Worm (Caenorhabditis elegans) whole organism, young adult: Measurements from ENCODE around the gene ZK185.2.

Source experiments
- B0035.1 ChIP-seq: sonication (generic microtip); optimal IDR thresholded peaks from 2 replicates; lab custom pipeline; 2016; ENCODE audit warnings: missing genetic modification characterization, mild to moderate bottlenecking, missing compliant biosample characterization, missing genotype, missing genetic modification reagents
- F10E7.11 ChIP-seq: sonication (generic microtip); optimal IDR thresholded peaks from 2 replicates; lab custom pipeline; 2017; ENCODE audit warnings: mild to moderate bottlenecking, missing genetic modification characterization, moderate library complexity, missing compliant biosample characterization
- F57A8.1 ChIP-seq: fragments of 200-800 bp; sonication (Bioruptor generic); optimal IDR thresholded peaks from 2 replicates; lab custom pipeline; 2018; ENCODE audit warnings: mild to moderate bottlenecking, missing genetic modification characterization, moderate library complexity, missing compliant biosample characterization
- K11D2.4 ChIP-seq: fragments of 200-800 bp; sonication (Bioruptor generic); IDR thresholded peaks from 2 replicates; pipeline ENCODE4 v1.3.6; 2022; ENCODE audit warnings: missing genetic modification reagents, missing genetic modification characterization, missing compliant biosample characterization
- K12H6.12 ChIP-seq: fragments of 200-800 bp; sonication (Bioruptor generic); optimal IDR thresholded peaks from 2 replicates; lab custom pipeline; 2018; ENCODE audit warnings: mild to moderate bottlenecking, missing genetic modification characterization, missing compliant biosample characterization
- T26A5.8 ChIP-seq: sonication (generic microtip); optimal IDR thresholded peaks from 2 replicates; lab custom pipeline; 2016; ENCODE audit warnings: missing genetic modification characterization, missing compliant biosample characterization
- Y56A3A.18 ChIP-seq: fragments of 200-800 bp; sonication (Bioruptor generic); IDR thresholded peaks from 2 replicates; pipeline ENCODE4 v1.3.6; 2022; ENCODE audit warnings: missing genetic modification reagents, missing genetic modification characterization, missing compliant biosample characterization
- Y95B8A.8 ChIP-seq: fragments of 200-800 bp; sonication (Bioruptor generic); IDR thresholded peaks from 2 replicates; pipeline ENCODE4 v1.3.6; 2022; ENCODE audit warnings: missing genetic modification reagents, missing genetic modification characterization, missing compliant biosample characterization
- aptf-2 ChIP-seq: fragments of 200-800 bp; sonication (Bioruptor generic); conservative IDR thresholded peaks from 2 replicates; pipeline ENCODE4 v1.3.6; 2022; ENCODE audit warnings: missing genetic modification reagents, missing genetic modification characterization, missing compliant biosample characterization
- aptf-3 ChIP-seq: fragments of 200-800 bp; sonication (Bioruptor generic); IDR thresholded peaks from 2 replicates; pipeline ENCODE4 v1.3.6; 2022; ENCODE audit warnings: missing genetic modification characterization, missing compliant biosample characterization
- attf-5 ChIP-seq: fragments of 200-800 bp; sonication (Bioruptor generic); optimal IDR thresholded peaks from 2 replicates; lab custom pipeline; 2018; ENCODE audit warnings: mild to moderate bottlenecking, missing genetic modification characterization, missing compliant biosample characterization
- cebp-2 ChIP-seq: fragments of 200-800 bp; sonication (Bioruptor generic); IDR thresholded peaks from 2 replicates; pipeline ENCODE4 v1.3.6; 2022; ENCODE audit warnings: missing genetic modification characterization, missing compliant biosample characterization
- ceh-27 ChIP-seq: fragments of 200-800 bp; sonication (Bioruptor generic); optimal IDR thresholded peaks from 2 replicates; lab custom pipeline; 2018; ENCODE audit warnings: mild to moderate bottlenecking, missing genetic modification characterization, moderate library complexity, missing compliant biosample characterization
- ceh-40 ChIP-seq: fragments of 200-800 bp; sonication (Bioruptor generic); IDR thresholded peaks from 2 replicates; pipeline ENCODE4 v1.3.6; 2022; ENCODE audit warnings: missing genetic modification characterization, missing compliant biosample characterization
- ceh-58 ChIP-seq: fragments of 200-800 bp; sonication (Bioruptor generic); IDR thresholded peaks from 2 replicates; pipeline ENCODE4 v1.3.6; 2022; ENCODE audit warnings: missing genetic modification characterization, missing compliant biosample characterization
- dox-1 ChIP-seq: fragments of 200-800 bp; sonication (Bioruptor generic); IDR thresholded peaks from 2 replicates; pipeline ENCODE4 v1.3.6; 2022; ENCODE audit warnings: missing genetic modification reagents, missing genetic modification characterization, missing compliant biosample characterization
- dpff-1 ChIP-seq: sonication (generic microtip); optimal IDR thresholded peaks from 2 replicates; lab custom pipeline; 2017; ENCODE audit warnings: mild to moderate bottlenecking, missing genetic modification characterization, missing compliant biosample characterization
- egl-44 ChIP-seq: fragments of 200-800 bp; sonication (Bioruptor generic); IDR thresholded peaks from 2 replicates; pipeline ENCODE4 v1.3.6; 2022; ENCODE audit warnings: missing genetic modification reagents, missing genetic modification characterization, missing compliant biosample characterization
- egrh-3 ChIP-seq: fragments of 200-800 bp; sonication (Bioruptor generic); IDR thresholded peaks from 2 replicates; pipeline ENCODE4 v1.3.6; 2022; ENCODE audit warnings: missing genetic modification reagents, missing genetic modification characterization, missing compliant biosample characterization
- hlh-12 ChIP-seq: sonication (generic microtip); optimal IDR thresholded peaks from 2 replicates; lab custom pipeline; 2016; ENCODE audit warnings: missing genetic modification characterization, missing compliant biosample characterization
- hrde-1 ChIP-seq: sonication (generic microtip); optimal IDR thresholded peaks from 2 replicates; lab custom pipeline; 2016; ENCODE audit warnings: missing genetic modification characterization, mild to moderate bottlenecking, missing compliant biosample characterization, moderate library complexity, missing genotype, missing genetic modification reagents, borderline replicate concordance
- let-526 ChIP-seq: fragments of 200-800 bp; sonication (Bioruptor generic); IDR thresholded peaks from 2 replicates; pipeline ENCODE4 v1.3.6; 2022; ENCODE audit warnings: missing genetic modification reagents, missing genetic modification characterization, missing compliant biosample characterization
- lin-26 ChIP-seq: fragments of 200-800 bp; sonication (Bioruptor generic); IDR thresholded peaks from 2 replicates; pipeline ENCODE4 v1.3.6; 2022; ENCODE audit warnings: missing genetic modification reagents, missing genetic modification characterization, missing compliant biosample characterization
- lin-35 ChIP-seq, 3 experiments: fragments of 150-350 bp in 2 of 3; sonication (generic microtip) in 1 of 3; optimal IDR thresholded peaks; 2 replicates each; lab custom pipeline; 2014 to 2018; ENCODE audit warnings: missing biosample characterization in 3 of 3, missing genetic modification characterization in 3 of 3, missing genetic modification reagents in 3 of 3
- madf-10 ChIP-seq: sonication (generic microtip); optimal IDR thresholded peaks from 2 replicates; lab custom pipeline; 2016; ENCODE audit warnings: mild to moderate bottlenecking, missing genetic modification characterization, missing compliant biosample characterization
- madf-6 ChIP-seq: fragments of 200-800 bp; sonication (Bioruptor generic); IDR thresholded peaks from 2 replicates; pipeline ENCODE4 v1.3.6; 2022; ENCODE audit warnings: missing genetic modification reagents, missing genetic modification characterization, missing compliant biosample characterization
- mes-4 ChIP-seq: sonication (generic microtip); optimal IDR thresholded peaks from 2 replicates; lab custom pipeline; 2016; ENCODE audit warnings: missing genotype, missing genetic modification characterization, missing compliant biosample characterization
- mxl-1 ChIP-seq: sonication (generic microtip); optimal IDR thresholded peaks from 2 replicates; lab custom pipeline; 2016; ENCODE audit warnings: missing genetic modification characterization, missing compliant biosample characterization
- nfya-1 ChIP-seq: sonication (generic microtip); optimal IDR thresholded peaks from 2 replicates; lab custom pipeline; 2017; ENCODE audit warnings: antibody characterized with exemption, missing compliant biosample characterization, missing genetic modification characterization, borderline replicate concordance; ENCODE audit not compliant: insufficient read depth
- pbrm-1 ChIP-seq: fragments of 200-800 bp; sonication (Bioruptor generic); IDR thresholded peaks from 2 replicates; pipeline ENCODE4 v1.3.6; 2022; ENCODE audit warnings: missing genetic modification reagents, missing genetic modification characterization, missing compliant biosample characterization
- sdz-38 ChIP-seq: sonication (generic microtip); optimal IDR thresholded peaks from 2 replicates; lab custom pipeline; 2016; ENCODE audit warnings: missing genotype, missing genetic modification characterization, missing compliant biosample characterization
- tbx-9 ChIP-seq: sonication (generic microtip); optimal IDR thresholded peaks from 2 replicates; lab custom pipeline; 2016; ENCODE audit warnings: borderline replicate concordance, missing genetic modification characterization, inconsistent platforms, missing compliant biosample characterization
- xnd-1 ChIP-seq: sonication (generic microtip); optimal IDR thresholded peaks from 2 replicates; lab custom pipeline; 2016; ENCODE audit warnings: missing genotype, missing genetic modification reagents, missing genetic modification characterization, missing compliant biosample characterization
- zfh-2 ChIP-seq: fragments of 200-800 bp; sonication (Bioruptor generic); conservative IDR thresholded peaks from 2 replicates; pipeline ENCODE4 v1.3.6; 2022; ENCODE audit warnings: missing genetic modification reagents, missing genetic modification characterization, missing compliant biosample characterization
- zim-3 ChIP-seq: sonication (generic microtip); optimal IDR thresholded peaks from 2 replicates; lab custom pipeline; 2017; ENCODE audit warnings: mild to moderate bottlenecking, missing genetic modification characterization, moderate library complexity, missing compliant biosample characterization
- ztf-28 ChIP-seq: fragments of 200-800 bp; sonication (Bioruptor generic); IDR thresholded peaks from 2 replicates; pipeline ENCODE4 v1.3.6; 2022; ENCODE audit warnings: missing genetic modification reagents, missing genetic modification characterization, missing compliant biosample characterization

The ZK185.2 gene

DNA sequence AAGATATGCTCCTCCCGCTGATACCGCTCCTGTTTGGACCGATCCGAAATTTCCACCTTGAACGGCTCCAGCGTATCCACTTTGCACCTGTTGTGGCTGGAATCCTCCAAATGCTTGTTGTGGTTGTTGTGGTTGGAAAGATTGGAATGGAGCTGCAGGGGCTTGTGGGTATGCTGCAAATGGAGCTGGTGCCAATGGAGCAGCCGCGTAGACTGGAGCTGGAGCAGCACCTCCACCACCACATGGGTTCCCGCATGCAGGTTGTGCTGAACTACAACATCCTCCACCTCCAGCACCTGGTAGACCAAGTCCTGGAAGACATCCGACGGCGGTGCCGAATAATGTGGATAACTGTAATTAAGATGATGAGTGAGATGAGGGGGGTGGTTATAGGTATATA lies 12.9 kb upstream of the ZK185.2 start:
- TF ChIP-seq zfh-2 (peak; percentile 73; the same call in 1 of the 2 replicates), K11D2.4 (GFP tag; lab: Robert Waterston, UW) (no peak), egrh-3 (GFP tag; lab: Robert Waterston, UW) (peak; percentile 54; the same call in 1 of the 2 replicates), dpff-1 (tag; lab: Kevin White, UChicago) (no peak), madf-6 (GFP tag; lab: Robert Waterston, UW) (no peak), hrde-1 (tag; lab: Kevin White, UChicago) (no peak)

DNA sequence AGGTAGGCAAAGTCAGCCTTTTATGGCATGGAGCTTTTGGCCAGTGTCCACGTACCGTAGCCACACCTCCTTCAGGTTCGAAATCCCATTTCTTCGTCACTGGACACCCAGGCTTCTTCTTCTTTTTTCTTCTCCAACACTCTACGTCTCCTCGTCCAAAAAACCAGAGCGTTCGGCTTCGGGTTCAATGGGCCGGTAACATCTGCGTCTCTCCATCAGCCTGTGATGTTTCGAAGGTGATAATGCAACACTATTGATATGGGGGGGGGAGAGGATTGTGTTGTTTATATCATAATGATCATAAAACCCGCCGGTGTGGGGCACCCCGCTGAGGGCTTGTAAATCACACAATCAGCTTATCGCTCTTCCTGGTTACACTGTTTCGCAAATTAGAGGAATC lies 11.4 kb upstream of the ZK185.2 start, which contains the start of gene ZK180.6:
ZK180.6 (minus strand) TSS at position 101 of the 400 bp plus-strand sequence.
- TF ChIP-seq nfya-1 (tag; lab: Kevin White, UChicago) (no peak), F10E7.11 (no peak), ceh-58 (no peak), mes-4 (tag; lab: Kevin White, UChicago) (no peak), cebp-2 (no peak), B0035.1 (tag; lab: Kevin White, UChicago) (no peak), T26A5.8 (tag; lab: Kevin White, UChicago) (no peak), K12H6.12 (tag; lab: Kevin White, UChicago) (no peak), ceh-40 (GFP tag; lab: Robert Waterston, UW) (no peak), tbx-9 (tag; lab: Kevin White, UChicago) (no peak), hlh-12 (tag; lab: Kevin White, UChicago) (no peak), ztf-28 (no peak), egrh-3 (GFP tag; lab: Robert Waterston, UW) (no peak), madf-10 (tag; lab: Kevin White, UChicago) (no peak), Y95B8A.8 (no peak), attf-5 (GFP tag; lab: Kevin White, UChicago) (no peak), mxl-1 (tag; lab: Kevin White, UChicago) (no peak), aptf-3 (GFP tag; lab: Robert Waterston, UW) (no peak), lin-35 (GFP tag; optimal IDR thresholded peaks at IDR 0.05; lab: Kevin White, UChicago) (no peak)

DNA sequence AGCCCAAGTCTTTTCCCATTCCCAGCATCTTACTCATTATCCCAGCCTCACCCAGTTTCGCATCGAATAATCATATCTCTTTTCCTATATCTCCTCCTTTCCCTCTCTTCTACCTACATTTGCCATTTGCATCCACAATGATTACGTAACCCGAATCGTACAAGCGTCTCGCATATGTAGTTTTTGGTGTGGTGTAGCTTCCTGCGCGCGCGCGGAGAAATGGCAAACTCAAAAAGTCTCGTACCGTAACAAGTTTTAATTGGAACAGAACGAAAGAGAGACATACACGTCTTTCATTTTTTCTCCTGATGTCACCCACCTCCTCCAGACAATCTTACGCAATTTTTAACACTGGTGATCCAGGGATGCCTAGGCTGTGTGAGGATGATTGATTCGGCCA lies 10.3 kb upstream of the ZK185.2 start:
- no peak for TF ChIP-seq F57A8.1
- no peak for TF ChIP-seq lin-26
- TF ChIP-seq, all 124 proteins: peak for 0

DNA sequence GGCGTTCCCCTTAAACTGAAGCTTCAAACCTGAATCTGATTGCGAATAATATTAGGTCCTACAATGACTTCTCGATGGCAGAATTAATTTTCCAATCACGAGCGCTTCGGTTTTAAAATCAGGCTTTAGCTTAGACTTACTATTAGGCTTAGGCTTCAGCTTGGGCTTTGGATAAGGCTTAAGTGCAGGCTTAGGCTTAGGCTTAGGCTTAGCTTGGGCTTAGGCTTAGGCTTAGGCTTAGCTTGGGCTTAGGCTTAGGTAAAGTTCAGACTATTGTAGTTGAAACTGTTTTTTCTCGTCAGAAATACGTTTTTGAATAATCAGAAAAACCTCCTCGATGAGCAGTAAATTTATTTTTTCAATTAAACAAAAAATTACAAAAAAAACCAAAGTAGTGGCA lies 9.6 kb upstream of the ZK185.2 start:
- TF ChIP-seq tbx-9 (tag; lab: Kevin White, UChicago) (no peak), zim-3 (tag; lab: Kevin White, UChicago) (no peak), pbrm-1 (no peak), dox-1 (no peak), sdz-38 (tag; lab: Kevin White, UChicago) (no peak), ceh-27 (GFP tag; lab: Kevin White, UChicago) (no peak), Y56A3A.18 (GFP tag; lab: Robert Waterston, UW) (no peak), egl-44 (GFP tag; lab: Robert Waterston, UW) (no peak), hrde-1 (tag; lab: Kevin White, UChicago) (no peak), xnd-1 (tag; lab: Kevin White, UChicago) (no peak), Y95B8A.8 (no peak), egrh-3 (GFP tag; lab: Robert Waterston, UW) (no peak), aptf-2 (GFP tag; lab: Robert Waterston, UW) (no peak), let-526 (no peak)
